Worm (Caenorhabditis elegans) whole organism, midembryonic: ENCODE measurements around the gene ldp-1.

ENCODE experiments used
- T22C8.4 ChIP-seq: fragments of 200-800 bp; sonication (Bioruptor generic); IDR thresholded peaks from 2 replicates; pipeline ENCODE4 v1.3.6; 2022; ENCODE audit warnings: missing genetic modification characterization, missing compliant biosample characterization
- cog-1 ChIP-seq: sonication (generic microtip); optimal IDR thresholded peaks from 2 replicates; lab custom pipeline; 2016; ENCODE audit warnings: missing genetic modification characterization, missing compliant biosample characterization
- flt-1 ChIP-seq: fragments of 200-800 bp; sonication (Bioruptor generic); IDR thresholded peaks from 2 replicates; pipeline ENCODE4 v1.3.6; 2022; ENCODE audit warnings: missing genetic modification characterization, missing compliant biosample characterization
- klf-2 ChIP-seq: fragments of 200-800 bp; sonication (Bioruptor generic); conservative IDR thresholded peaks from 2 replicates; pipeline ENCODE4 v1.3.6; 2022; ENCODE audit warnings: missing genetic modification reagents, missing genetic modification characterization, missing compliant biosample characterization
- med-1 ChIP-seq: sonication (generic microtip); optimal IDR thresholded peaks from 2 replicates; lab custom pipeline; 2017; ENCODE audit warnings: missing genetic modification characterization, mild to moderate bottlenecking, missing compliant biosample characterization, antibody characterized with exemption, missing genetic modification reagents; ENCODE audit not compliant: insufficient read depth
- ref-1 ChIP-seq: fragments of 200-800 bp; sonication (Bioruptor generic); conservative IDR thresholded peaks from 2 replicates; pipeline ENCODE4 v1.3.6; 2022; ENCODE audit warnings: missing genetic modification reagents, missing genetic modification characterization, missing compliant biosample characterization
- tab-1 ChIP-seq: fragments of 200-800 bp; sonication (Bioruptor generic); IDR thresholded peaks from 2 replicates; pipeline ENCODE4 v1.3.6; 2022; ENCODE audit warnings: missing genetic modification characterization, missing compliant biosample characterization
- ztf-23 ChIP-seq: fragments of 200-800 bp; sonication (Bioruptor generic); IDR thresholded peaks from 2 replicates; pipeline ENCODE4 v1.3.6; 2022; ENCODE audit warnings: missing genetic modification reagents, missing genetic modification characterization, missing compliant biosample characterization
- ztf-29 ChIP-seq: fragments of 200-800 bp; sonication (Bioruptor generic); IDR thresholded peaks from 2 replicates; pipeline ENCODE4 v1.3.6; 2022; ENCODE audit warnings: missing genetic modification reagents, missing genetic modification characterization, missing compliant biosample characterization

DNA sequence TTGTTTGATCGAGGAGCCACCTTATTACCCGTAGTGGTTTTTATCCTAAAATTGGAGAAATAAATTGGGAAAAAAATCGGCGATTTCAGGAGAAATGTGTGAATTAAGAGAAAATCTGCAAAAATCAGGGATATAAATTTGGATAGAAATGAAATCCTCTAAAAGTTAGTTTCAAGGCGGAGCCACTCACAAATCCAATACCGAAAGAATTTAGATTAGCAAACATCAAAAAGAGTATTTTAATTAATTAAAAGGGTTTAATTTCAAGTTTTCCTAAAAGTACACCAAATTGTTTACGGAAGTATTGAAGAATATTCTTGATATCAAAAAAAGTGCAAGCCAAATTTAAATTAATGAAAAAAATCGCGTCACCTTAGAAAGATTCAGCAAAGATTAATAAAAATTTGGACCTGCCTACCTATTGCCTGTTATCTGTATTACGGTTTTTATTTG is 5.4 kb upstream of the ldp-1 start, which contains the start of gene F22F7.8:
- no peak for TF ChIP-seq flt-1 (GFP tag; lab: Robert Waterston, UW)
- TF ChIP-seq T22C8.4 (GFP tag; lab: Robert Waterston, UW), result no peak
- TF ChIP-seq ztf-29 (GFP tag; lab: Robert Waterston, UW), result no peak
- no peak for TF ChIP-seq ztf-23 (GFP tag; lab: Robert Waterston, UW)
- no peak for TF ChIP-seq cog-1 (tag; lab: Kevin White, UChicago)
- TF ChIP-seq med-1 (GFP tag; lab: Kevin White, UChicago), result no peak
- no peak for TF ChIP-seq ref-1
- no peak for TF ChIP-seq tab-1 (GFP tag; lab: Robert Waterston, UW)
- no peak for TF ChIP-seq klf-2
